Worm (Caenorhabditis elegans) whole organism, L3 larva: Measurements from ENCODE around the gene clec-121.

Experiments
- jun-1 ChIP-seq: fragments of 150-350 bp; optimal IDR thresholded peaks from 2 replicates; lab custom pipeline; 2014; ENCODE audit warnings: missing biosample characterization, missing genetic modification reagents, missing genetic modification characterization
- lin-15B ChIP-seq: fragments of 150-350 bp; optimal IDR thresholded peaks from 2 replicates; lab custom pipeline; 2014; ENCODE audit warnings: missing biosample characterization, missing genetic modification characterization
- pqm-1 ChIP-seq: fragments of 150-350 bp; optimal IDR thresholded peaks from 2 replicates; lab custom pipeline; 2017; ENCODE audit warnings: missing biosample characterization, missing genetic modification characterization, inconsistent platforms
- skn-1 ChIP-seq: fragments of 150-350 bp; optimal IDR thresholded peaks from 2 replicates; lab custom pipeline; 2014; ENCODE audit warnings: missing biosample characterization, missing genetic modification characterization

DNA sequence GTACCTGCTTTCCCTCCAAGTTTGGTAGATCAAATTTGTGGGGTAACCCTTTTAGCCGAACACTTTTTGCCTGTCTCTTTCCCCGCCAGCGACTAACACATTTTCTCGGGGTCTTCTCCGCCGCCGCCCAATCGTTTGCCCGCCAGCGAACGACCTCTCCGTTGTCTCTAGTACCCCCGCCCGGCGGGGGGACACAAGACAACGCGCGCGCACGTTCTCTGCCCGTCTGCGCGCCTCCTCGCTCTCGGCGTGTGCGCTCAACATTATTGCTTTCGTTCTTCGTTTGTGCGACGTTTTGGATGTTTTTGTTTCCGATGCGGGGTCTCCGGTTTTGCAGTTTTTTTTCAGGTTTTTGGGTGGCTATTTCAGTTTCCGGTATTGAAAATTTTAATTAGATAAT lies 46.6 kb upstream of the clec-121 start:
- no peak for TF ChIP-seq lin-15B (tag; lab: Kevin White, UChicago)
- TF ChIP-seq skn-1, result no peak
- TF ChIP-seq pqm-1 (tag; lab: Kevin White, UChicago), result no peak
- TF ChIP-seq jun-1 (tag; lab: Kevin White, UChicago), result no peak
